Fruit fly (Drosophila melanogaster): Measurements from ENCODE around the gene pb.

DNA sequence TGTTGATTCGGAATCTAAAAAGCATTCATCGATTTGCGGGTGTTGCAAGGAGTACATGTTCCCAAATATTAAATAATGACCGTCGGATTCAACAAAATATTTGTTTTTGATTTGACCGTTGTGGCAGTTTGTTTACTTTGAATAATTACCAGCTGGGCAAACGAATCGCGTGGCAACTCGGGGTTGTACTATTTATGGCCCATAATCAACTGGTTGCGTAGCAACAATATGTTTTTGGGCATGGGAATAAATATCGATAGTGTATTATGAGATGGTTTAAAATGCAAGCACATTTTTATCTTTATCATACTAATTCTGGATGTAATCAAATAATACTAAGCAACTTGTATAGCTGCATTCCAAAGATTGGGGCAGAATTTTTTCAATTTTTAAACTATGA is 6.0 kb upstream of the pb start, which contains the start of gene CG34297:
- TF ChIP-seq CG34406 (GFP tag; optimal IDR thresholded peaks at IDR 0.05) (no peak), Sox102F (GFP tag; optimal IDR thresholded peaks at IDR 0.05) (no peak), CG6792 (GFP tag; optimal IDR thresholded peaks at IDR 0.05) (no peak), Gug (GFP tag; IDR thresholded peaks at IDR 0.05) (no peak), acj6 (GFP tag; optimal IDR thresholded peaks at IDR 0.05) (no peak), OdsH (GFP tag; optimal IDR thresholded peaks at IDR 0.05) (no peak), lz (GFP tag; optimal IDR thresholded peaks at IDR 0.05) (no peak), CG11294 (GFP tag; IDR thresholded peaks at IDR 0.05) (no peak), vri (GFP tag; optimal IDR thresholded peaks at IDR 0.05) (no peak), Hr39 (GFP tag; optimal IDR thresholded peaks at IDR 0.05) (no peak), pdm3 (GFP tag; optimal IDR thresholded peaks at IDR 0.05) (no peak)
